Worm (Caenorhabditis elegans) whole organism, L4/young adult: ENCODE results near the gene Y39A3CL.3.

ENCODE experiments used
- W03F9.2 ChIP-seq: fragments of 150-350 bp; optimal IDR thresholded peaks from 2 replicates; lab custom pipeline; 2014; ENCODE audit warnings: missing biosample characterization, missing genetic modification characterization
- him-1 ChIP-seq: sonication (generic microtip); optimal IDR thresholded peaks from 2 replicates; lab custom pipeline; 2016; ENCODE audit warnings: missing genotype, missing genetic modification reagents, missing genetic modification characterization, missing compliant biosample characterization

DNA sequence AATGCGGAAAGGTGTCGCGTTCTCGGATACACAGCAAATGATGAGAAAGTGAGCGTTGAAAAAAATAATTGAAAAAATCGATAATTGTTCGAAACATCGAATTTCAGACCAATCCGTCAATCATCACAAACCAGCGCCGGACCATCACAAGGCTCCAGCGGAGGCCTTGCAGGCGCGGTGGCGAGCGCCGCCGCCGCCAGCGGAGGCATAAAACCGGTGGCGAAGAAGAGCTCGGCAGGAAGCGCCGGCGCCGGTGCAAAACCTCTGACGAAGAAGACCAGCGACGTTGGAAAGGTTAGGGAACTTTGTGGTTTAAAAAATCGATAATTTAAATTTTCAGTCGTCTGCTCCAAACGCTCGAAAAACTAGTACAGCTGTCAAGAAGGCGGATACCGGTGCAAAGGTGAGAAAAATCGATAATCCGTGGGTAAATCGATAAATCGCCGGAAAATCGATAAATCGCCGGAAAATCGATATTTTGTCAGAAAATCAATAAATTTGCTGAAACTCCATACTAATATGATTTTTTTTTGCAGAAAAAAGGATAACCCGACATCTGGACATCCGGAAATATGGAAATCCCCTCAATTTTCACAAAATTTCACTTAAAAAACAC lies 28.7 kb downstream of the Y39A3CL.3 start:
- TF ChIP-seq W03F9.2 (tag; lab: Kevin White, UChicago) (no peak), him-1 (tag; lab: Kevin White, UChicago) (no peak)
